Worm (Caenorhabditis elegans) whole organism, L1 larva: Measurements from ENCODE around the gene sdc-2.

ENCODE experiments used
- F16B12.6 ChIP-seq: fragments of 150-350 bp; optimal IDR thresholded peaks from 2 replicates; lab custom pipeline; 2014; ENCODE audit warnings: missing biosample characterization, missing genetic modification characterization
- Y116A8C.19 ChIP-seq: sonication (generic microtip); optimal IDR thresholded peaks from 2 replicates; lab custom pipeline; 2016; ENCODE audit warnings: missing compliant biosample characterization, missing genetic modification characterization, borderline replicate concordance
- aha-1 ChIP-seq: fragments of 150-350 bp; optimal IDR thresholded peaks from 2 replicates; lab custom pipeline; 2014; ENCODE audit warnings: missing biosample characterization, missing genetic modification characterization
- alr-1 ChIP-seq: fragments of 200-800 bp; sonication (Bioruptor generic); optimal IDR thresholded peaks from 2 replicates; lab custom pipeline; 2018; ENCODE audit warnings: borderline replicate concordance, mild to moderate bottlenecking, missing genetic modification characterization, missing compliant biosample characterization
- ama-1 ChIP-seq: fragments of 150-350 bp; optimal IDR thresholded peaks from 2 replicates; lab custom pipeline; 2014
- ceh-63 ChIP-seq: fragments of 200-800 bp; sonication (Bioruptor generic); optimal IDR thresholded peaks from 2 replicates; lab custom pipeline; 2018; ENCODE audit warnings: mild to moderate bottlenecking, missing genetic modification characterization, missing compliant biosample characterization
- ceh-82 ChIP-seq, 3 experiments: fragments of 150-350 bp in 1 of 3; sonication (generic microtip) in 2 of 3; optimal IDR thresholded peaks; 2 replicates each; lab custom pipeline; 2014 to 2017; ENCODE audit warnings: missing biosample characterization in 3 of 3, missing genetic modification characterization in 3 of 3
- ceh-90 ChIP-seq: sonication (generic microtip); optimal IDR thresholded peaks from 2 replicates; lab custom pipeline; 2016; ENCODE audit warnings: missing genetic modification characterization, missing compliant biosample characterization
- ces-1 ChIP-seq: fragments of 150-350 bp; optimal IDR thresholded peaks from 2 replicates; lab custom pipeline; 2014; ENCODE audit warnings: missing biosample characterization, missing genetic modification reagents, missing genetic modification characterization
- dpl-1 ChIP-seq, 3 experiments: fragments of 150-350 bp in 2 of 3; sonication (generic microtip) in 1 of 3; optimal IDR thresholded peaks; 2 replicates each; lab custom pipeline; 2014 to 2017; ENCODE audit warnings: missing biosample characterization in 3 of 3, missing genetic modification characterization in 3 of 3, missing genetic modification reagents in 3 of 3
- efl-1 ChIP-seq, 4 experiments: fragments of 150-350 bp; optimal IDR thresholded peaks in 3 of 4; peaks in 1 of 4; 1 replicate in 1 of 4; 2 replicates in 3 of 4; lab custom pipeline; 2014; ENCODE audit warnings: missing biosample characterization in 2 of 4, missing genetic modification characterization in 2 of 4, missing genetic modification reagents in 2 of 4
- egl-13 ChIP-seq: sonication (generic microtip); optimal IDR thresholded peaks from 2 replicates; lab custom pipeline; 2016; ENCODE audit warnings: missing genotype, missing genetic modification reagents, missing genetic modification characterization, missing compliant biosample characterization
- egl-27 ChIP-seq, 2 experiments: fragments of 150-350 bp in 1 of 2; sonication (generic microtip); optimal IDR thresholded peaks; 3 replicates each; lab custom pipeline; 2017 to 2018; ENCODE audit warnings: missing biosample characterization in 2 of 2, missing genetic modification characterization in 2 of 2, missing genetic modification reagents in 2 of 2
- elt-2 ChIP-seq: sonication (generic microtip); optimal IDR thresholded peaks from 2 replicates; lab custom pipeline; 2016; ENCODE audit warnings: missing genetic modification characterization, mild to moderate bottlenecking, inconsistent platforms, missing compliant biosample characterization, missing genetic modification reagents
- elt-3 ChIP-seq, 6 experiments: fragments of 150-350 bp in 1 of 6; sonication (generic microtip); optimal IDR thresholded peaks; 2 replicates each; lab custom pipeline; 2017 to 2018; ENCODE audit warnings: missing biosample characterization in 6 of 6, missing genetic modification characterization in 6 of 6, inconsistent platforms in 1 of 6
- fkh-8 ChIP-seq: sonication (generic microtip); optimal IDR thresholded peaks from 2 replicates; lab custom pipeline; 2016; ENCODE audit warnings: mild to moderate bottlenecking, missing genetic modification characterization, missing compliant biosample characterization
- fos-1 ChIP-seq: fragments of 150-350 bp; optimal IDR thresholded peaks from 2 replicates; lab custom pipeline; 2014; ENCODE audit warnings: missing biosample characterization, missing genetic modification characterization
- hlh-17 ChIP-seq: fragments of 200-800 bp; sonication (Bioruptor generic); optimal IDR thresholded peaks from 2 replicates; lab custom pipeline; 2018; ENCODE audit warnings: missing genetic modification characterization, mild to moderate bottlenecking, missing compliant biosample characterization, moderate library complexity, borderline replicate concordance
- irx-1 ChIP-seq: sonication (generic microtip); optimal IDR thresholded peaks from 2 replicates; lab custom pipeline; 2016; ENCODE audit warnings: missing genetic modification characterization, missing compliant biosample characterization
- jun-1 ChIP-seq: fragments of 150-350 bp; optimal IDR thresholded peaks from 2 replicates; lab custom pipeline; 2014; ENCODE audit warnings: missing biosample characterization, missing genetic modification reagents, missing genetic modification characterization
- lin-13 ChIP-seq: fragments of 150-350 bp; optimal IDR thresholded peaks from 2 replicates; lab custom pipeline; 2014; ENCODE audit warnings: missing biosample characterization, missing genetic modification reagents, missing genetic modification characterization
- lin-14 ChIP-seq: fragments of 200-800 bp; sonication (Bioruptor generic); optimal IDR thresholded peaks from 2 replicates; lab custom pipeline; 2018; ENCODE audit warnings: mild to moderate bottlenecking, missing genetic modification characterization, moderate library complexity, missing compliant biosample characterization
- lin-15B ChIP-seq: fragments of 150-350 bp; sonication (generic microtip); optimal IDR thresholded peaks from 3 replicates; lab custom pipeline; 2014; ENCODE audit warnings: missing biosample characterization, missing genetic modification characterization
- lin-35 ChIP-seq, 2 experiments: fragments of 150-350 bp; optimal IDR thresholded peaks; 2 replicates each; lab custom pipeline; 2014; ENCODE audit warnings: missing biosample characterization in 2 of 2, missing genetic modification characterization in 2 of 2, missing genetic modification reagents in 2 of 2
- mab-9 ChIP-seq: fragments of 200-800 bp; sonication (Bioruptor generic); IDR thresholded peaks from 2 replicates; pipeline ENCODE4 v1.3.6; 2022; ENCODE audit warnings: missing genetic modification reagents, missing genetic modification characterization, missing compliant biosample characterization
- mdl-1 ChIP-seq, 2 experiments: fragments of 150-350 bp; optimal IDR thresholded peaks; 2 replicates each; lab custom pipeline; 2014 to 2017; ENCODE audit warnings: missing biosample characterization in 2 of 2, missing genetic modification characterization in 2 of 2, inconsistent platforms in 1 of 2
- mep-1 ChIP-seq: fragments of 150-350 bp; optimal IDR thresholded peaks from 2 replicates; lab custom pipeline; 2014; ENCODE audit warnings: missing biosample characterization, missing genetic modification characterization
- nhr-12 ChIP-seq: sonication (generic microtip); optimal IDR thresholded peaks from 2 replicates; lab custom pipeline; 2017; ENCODE audit warnings: missing biosample characterization, missing genetic modification characterization
- nhr-19 ChIP-seq: fragments of 200-800 bp; sonication (Bioruptor generic); conservative IDR thresholded peaks from 2 replicates; pipeline ENCODE4 v1.3.6; 2022; ENCODE audit warnings: missing genetic modification characterization, missing compliant biosample characterization
- nhr-237 ChIP-seq: fragments of 150-350 bp; optimal IDR thresholded peaks from 2 replicates; lab custom pipeline; 2014; ENCODE audit warnings: missing biosample characterization, missing genetic modification characterization
- nhr-28 ChIP-seq: fragments of 150-350 bp; optimal IDR thresholded peaks from 2 replicates; lab custom pipeline; 2014; ENCODE audit warnings: missing biosample characterization, missing genetic modification characterization
- nhr-77 ChIP-seq: fragments of 150-350 bp; optimal IDR thresholded peaks from 2 replicates; lab custom pipeline; 2014; ENCODE audit warnings: missing biosample characterization, missing genetic modification characterization
- nhr-85 ChIP-seq: sonication (generic microtip); peaks from one replicate; lab custom pipeline; 2016; ENCODE audit warnings: missing genetic modification characterization, inconsistent platforms, missing compliant biosample characterization
- nhr-90 ChIP-seq: sonication (generic microtip); optimal IDR thresholded peaks from 2 replicates; lab custom pipeline; 2016; ENCODE audit warnings: mild to moderate bottlenecking, missing genetic modification characterization, missing compliant biosample characterization; ENCODE audit not compliant: poor library complexity
- pag-3 ChIP-seq: sonication (generic microtip); optimal IDR thresholded peaks from 2 replicates; lab custom pipeline; 2017; ENCODE audit warnings: missing genetic modification characterization, mild to moderate bottlenecking, missing compliant biosample characterization, antibody characterized with exemption, borderline replicate concordance; ENCODE audit not compliant: insufficient read depth
- pqm-1 ChIP-seq: sonication (generic microtip); optimal IDR thresholded peaks from 3 replicates; lab custom pipeline; 2017; ENCODE audit warnings: missing biosample characterization, missing genetic modification characterization
- skn-1 ChIP-seq: fragments of 150-350 bp; optimal IDR thresholded peaks from 2 replicates; lab custom pipeline; 2014; ENCODE audit warnings: missing biosample characterization, missing genetic modification characterization
- sox-4 ChIP-seq: sonication (generic microtip); optimal IDR thresholded peaks from 2 replicates; lab custom pipeline; 2016; ENCODE audit warnings: missing genetic modification characterization, missing compliant biosample characterization
- sup-37 ChIP-seq: fragments of 200-800 bp; sonication (Bioruptor generic); optimal IDR thresholded peaks from 2 replicates; lab custom pipeline; 2018; ENCODE audit warnings: mild to moderate bottlenecking, missing genetic modification characterization, missing compliant biosample characterization
- tbx-2 ChIP-seq: sonication (generic microtip); optimal IDR thresholded peaks from 2 replicates; lab custom pipeline; 2016; ENCODE audit warnings: missing genetic modification characterization, missing compliant biosample characterization
- unc-86 ChIP-seq: sonication (generic microtip); optimal IDR thresholded peaks from 2 replicates; lab custom pipeline; 2016; ENCODE audit warnings: missing genetic modification characterization, missing compliant biosample characterization

The sdc-2 gene

ce11 chrX:11500589-11500988, 21.9 kb upstream of the sdc-2 start:
- TF ChIP-seq egl-27 (tag; optimal IDR thresholded peaks at IDR 0.05; lab: Kevin White, UChicago) (no peak), lin-13 (no peak), elt-2 (tag; lab: Kevin White, UChicago) (peak; percentile 34), ama-1 (lab: Kevin White, UChicago) (no peak)

- TF ChIP-seq lin-15B (tag; lab: Kevin White, UChicago) (no peak), fos-1 (tag; lab: Kevin White, UChicago) (no peak), unc-86 (tag; lab: Kevin White, UChicago) (no peak), ceh-63 (no peak), ces-1 (no peak), F16B12.6 (no peak), nhr-90 (no peak), nhr-28 (tag; lab: Kevin White, UChicago) (no peak), mdl-1 (tag; optimal IDR thresholded peaks at IDR 0.05; lab: Kevin White, UChicago) (no peak), elt-3 (tag; optimal IDR thresholded peaks at IDR 0.05; lab: Kevin White, UChicago) (no peak), mab-9 (no peak), pqm-1 (tag; lab: Kevin White, UChicago) (no peak), nhr-85 (tag; lab: Kevin White, UChicago) (no peak), skn-1 (tag; lab: Kevin White, UChicago) (no peak), dpl-1 (GFP tag; optimal IDR thresholded peaks at IDR 0.05; lab: Kevin White, UChicago) (no peak), sup-37 (GFP tag; lab: Kevin White, UChicago) (no peak)
These were observed 20.5 kb upstream of the sdc-2 start, which contains the start of gene F29G6.1 for ce11 chrX:11501967-11502366. TSS of gene F29G6.1 (plus strand) at chrX:11502267.

ce11 chrX:11507836-11508235, 14.7 kb upstream of the sdc-2 start:
- TF ChIP-seq mep-1 (no peak), nhr-19 (no peak), aha-1 (tag; lab: Kevin White, UChicago) (no peak), sox-4 (tag; lab: Kevin White, UChicago) (no peak), jun-1 (tag; lab: Kevin White, UChicago) (no peak), alr-1 (tag; lab: Kevin White, UChicago) (no peak), hlh-17 (GFP tag; lab: Kevin White, UChicago) (no peak), dpl-1 (GFP tag; optimal IDR thresholded peaks at IDR 0.05; lab: Kevin White, UChicago) (no peak), pag-3 (tag; lab: Kevin White, UChicago) (no peak), irx-1 (tag; lab: Kevin White, UChicago) (no peak), ces-1 (no peak), Y116A8C.19 (no peak), fkh-8 (tag; lab: Kevin White, UChicago) (no peak), nhr-237 (no peak)
- TF ChIP-seq, all 84 proteins: peak for 0

ce11 chrX:11509547-11509946, 13.0 kb upstream of the sdc-2 start:
- TF ChIP-seq pqm-1 (tag; lab: Kevin White, UChicago) (peak; percentile 17), lin-14 (GFP tag; lab: Kevin White, UChicago) (peak; percentile 18), egl-13 (tag; lab: Kevin White, UChicago) (no peak), nhr-90 (no peak), lin-35 (GFP tag; optimal IDR thresholded peaks at IDR 0.05; lab: Kevin White, UChicago) (peak in 1 of 2 experiments; percentile 19), elt-2 (tag; lab: Kevin White, UChicago) (peak; percentile 80), nhr-12 (no peak), tbx-2 (tag; lab: Kevin White, UChicago) (no peak), pag-3 (tag; lab: Kevin White, UChicago) (no peak), ceh-90 (no peak), ceh-82 (tag; optimal IDR thresholded peaks at IDR 0.05; lab: Kevin White, UChicago) (no peak), mdl-1 (tag; optimal IDR thresholded peaks at IDR 0.05; lab: Kevin White, UChicago) (no peak), efl-1 (optimal IDR thresholded peaks at IDR 0.05; lab: Kevin White, UChicago) (no peak), efl-1 (GFP tag; optimal IDR thresholded peaks at IDR 0.05 in 1 of 2; lab: Kevin White, UChicago) (peak in 1 of 2 experiments; percentile 43), nhr-77 (tag; lab: Kevin White, UChicago) (no peak)
- TF ChIP-seq, all 84 proteins: peak for 5
